Worm (Caenorhabditis elegans) whole organism, late embryonic: ENCODE results near the gene Y38H6A.3.

Experiments used
- K09A11.1 ChIP-seq: sonication (generic microtip); optimal IDR thresholded peaks from 2 replicates; lab custom pipeline; 2017; ENCODE audit warnings: antibody characterized with exemption, mild to moderate bottlenecking, missing genetic modification characterization, missing compliant biosample characterization; ENCODE audit not compliant: insufficient read depth
- ama-1 ChIP-seq: fragments of 150-350 bp; optimal IDR thresholded peaks from 2 replicates; lab custom pipeline; 2014
- ets-4 ChIP-seq: sonication (generic microtip); optimal IDR thresholded peaks from 2 replicates; lab custom pipeline; 2016; ENCODE audit warnings: missing genetic modification characterization, missing compliant biosample characterization
- fkh-6 ChIP-seq: sonication (generic microtip); optimal IDR thresholded peaks from 2 replicates; lab custom pipeline; 2016; ENCODE audit warnings: missing genetic modification characterization, missing compliant biosample characterization
- hlh-30 ChIP-seq: sonication (generic microtip); optimal IDR thresholded peaks from 2 replicates; lab custom pipeline; 2017; ENCODE audit warnings: antibody characterized with exemption, missing genetic modification characterization, missing compliant biosample characterization; ENCODE audit not compliant: insufficient read depth
- lim-6 ChIP-seq: sonication (generic microtip); optimal IDR thresholded peaks from 2 replicates; lab custom pipeline; 2016; ENCODE audit warnings: missing genetic modification characterization, missing compliant biosample characterization
- pqm-1 ChIP-seq: sonication (generic microtip); optimal IDR thresholded peaks from 2 replicates; lab custom pipeline; 2016; ENCODE audit warnings: missing genetic modification characterization, missing compliant biosample characterization
- sox-2 ChIP-seq: fragments of 200-800 bp; sonication (Bioruptor generic); IDR thresholded peaks from 2 replicates; pipeline ENCODE4 v1.3.6; 2022; ENCODE audit warnings: missing genetic modification reagents, missing genetic modification characterization, missing compliant biosample characterization

ce11 chrV:20350382-20350781 lies 5.4 kb downstream of the Y38H6A.3 start:
- TF ChIP-seq ets-4 (tag; lab: Kevin White, UChicago) (no peak), pqm-1 (no peak), ama-1 (lab: Kevin White, UChicago) (no peak), hlh-30 (no peak), sox-2 (GFP tag; lab: Robert Waterston, UW) (no peak), K09A11.1 (tag; lab: Kevin White, UChicago) (no peak), lim-6 (tag; lab: Kevin White, UChicago) (no peak), fkh-6 (tag; lab: Kevin White, UChicago) (no peak)
